Worm (Caenorhabditis elegans): ENCODE results near the gene his-37.

The his-37 gene

ce11 chrV:9563585-9563984 is 16.7 kb downstream of the his-37 start:
- no peak for TF ChIP-seq F22D6.2 (tag; optimal IDR thresholded peaks at IDR 0.05)
- peak; percentile 7 for TF ChIP-seq atf-7 (tag; optimal IDR thresholded peaks at IDR 0.05)

ce11 chrV:9568707-9569106 is 21.8 kb downstream of the his-37 start, which contains the start of gene F25B3.4:
Gene F25B3.4, minus strand, starts transcription at chrV:9568807.
- no peak for TF ChIP-seq hmg-1.2 (GFP tag; IDR thresholded peaks at IDR 0.05)
- TF ChIP-seq hsf-1 (GFP tag; IDR thresholded peaks at IDR 0.05): no peak
- TF ChIP-seq ztf-26 (tag; optimal IDR thresholded peaks at IDR 0.05): no peak
- no peak for TF ChIP-seq madf-8 (GFP tag; conservative IDR thresholded peaks at IDR 0.05)
- no peak for TF ChIP-seq C06A6.2 (GFP tag; conservative IDR thresholded peaks at IDR 0.05)
- no peak for TF ChIP-seq hrde-1 (tag; optimal IDR thresholded peaks at IDR 0.05; ENCODE audit: borderline replicate concordance)
- no peak for TF ChIP-seq snpc-1.1 (tag; optimal IDR thresholded peaks at IDR 0.05; ENCODE audit: insufficient read depth)
- no peak for TF ChIP-seq lin-40 (tag; optimal IDR thresholded peaks at IDR 0.05)

- peak; percentile 3 for TF ChIP-seq nhr-80 (tag; optimal IDR thresholded peaks at IDR 0.05)
- TF ChIP-seq lag-1 (GFP tag; IDR thresholded peaks at IDR 0.05): no peak
These were observed 23.3 kb downstream of the his-37 start, which contains the start of gene F25B3.5 for ce11 chrV:9570197-9570596. Gene F25B3.5, minus strand, starts transcription at chrV:9570297.

- TF ChIP-seq zim-3 (tag; optimal IDR thresholded peaks at IDR 0.05) (no peak), lsl-1 (GFP tag; optimal IDR thresholded peaks at IDR 0.05) (no peak), ets-4 (GFP tag; optimal IDR thresholded peaks at IDR 0.05) (no peak), sptf-2 (GFP tag; optimal IDR thresholded peaks at IDR 0.05) (no peak)
These were observed 24.2 kb downstream of the his-37 start for ce11 chrV:9571056-9571455.

ce11 chrV:9571673-9572072 is 24.8 kb downstream of the his-37 start:
- no peak for TF ChIP-seq snpc-4 (GFP tag; optimal IDR thresholded peaks at IDR 0.05)
- no peak for TF ChIP-seq snpc-4 (tag; optimal IDR thresholded peaks at IDR 0.05)
- TF ChIP-seq nhr-90 (tag; optimal IDR thresholded peaks at IDR 0.05): no peak
- no peak for TF ChIP-seq nhr-120 (GFP tag; IDR thresholded peaks at IDR 0.05)
- TF ChIP-seq ceh-91 (GFP tag; IDR thresholded peaks at IDR 0.05): no peak
- no peak for TF ChIP-seq pbrm-1 (GFP tag; IDR thresholded peaks at IDR 0.05)
- TF ChIP-seq ccch-3 (GFP tag; optimal IDR thresholded peaks at IDR 0.05): no peak
- no peak for TF ChIP-seq B0035.1 (tag; optimal IDR thresholded peaks at IDR 0.05)
- TF ChIP-seq chd-7 (tag; optimal IDR thresholded peaks at IDR 0.05): no peak
- TF ChIP-seq madf-3 (GFP tag; IDR thresholded peaks at IDR 0.05): no peak
- TF ChIP-seq F37B4.10 (GFP tag; IDR thresholded peaks at IDR 0.05): no peak
- TF ChIP-seq snpc-1.1 (tag; optimal IDR thresholded peaks at IDR 0.05; ENCODE audit: insufficient read depth): no peak
- no peak for TF ChIP-seq cebp-2 (GFP tag; IDR thresholded peaks at IDR 0.05)
- no peak for TF ChIP-seq unc-130 (GFP tag; optimal IDR thresholded peaks at IDR 0.05)

ce11 chrV:9576991-9577390 is 30.1 kb downstream of the his-37 start, which contains the start of gene F25B3.2:
Gene F25B3.2, plus strand, starts transcription at chrV:9577291.
- TF ChIP-seq lag-1 (GFP tag; IDR thresholded peaks at IDR 0.05) (no peak), akir-1 (GFP tag; optimal IDR thresholded peaks at IDR 0.05) (no peak), mel-28 (tag; optimal IDR thresholded peaks at IDR 0.05; ENCODE audit: borderline replicate concordance) (no peak), Y53G8AR.9 (GFP tag; conservative IDR thresholded peaks at IDR 0.05) (no peak), dox-1 (GFP tag; IDR thresholded peaks at IDR 0.05) (no peak), attf-3 (GFP tag; conservative IDR thresholded peaks at IDR 0.05) (no peak), snpc-3.4 (tag; optimal IDR thresholded peaks at IDR 0.05) (no peak), Y79H2A.3 (GFP tag; conservative IDR thresholded peaks at IDR 0.05) (no peak), madf-10 (tag; optimal IDR thresholded peaks at IDR 0.05) (no peak), ccch-3 (GFP tag; optimal IDR thresholded peaks at IDR 0.05) (no peak), dpl-1 (GFP tag; optimal IDR thresholded peaks at IDR 0.05) (no peak), ztf-3 (GFP tag; optimal IDR thresholded peaks at IDR 0.05) (no peak), bed-2 (GFP tag; IDR thresholded peaks at IDR 0.05) (no peak), lsl-1 (GFP tag; optimal IDR thresholded peaks at IDR 0.05) (no peak)

Measured in whole organism, young adult.